Worm (Caenorhabditis elegans) whole organism, L1 larva: ENCODE results near the gene T20B12.3.

Experiments
- C04F5.9 ChIP-seq: sonication (generic microtip); optimal IDR thresholded peaks from 2 replicates; lab custom pipeline; 2016; ENCODE audit warnings: missing genetic modification characterization, missing compliant biosample characterization
- C16A3.4 ChIP-seq: fragments of 150-350 bp; optimal IDR thresholded peaks from 2 replicates; lab custom pipeline; 2014; ENCODE audit warnings: missing biosample characterization, missing genetic modification characterization
- C34B4.2 ChIP-seq: sonication (generic microtip); optimal IDR thresholded peaks from 2 replicates; lab custom pipeline; 2017; ENCODE audit warnings: mild to moderate bottlenecking, missing genetic modification characterization, missing compliant biosample characterization
- Y116A8C.19 ChIP-seq: sonication (generic microtip); optimal IDR thresholded peaks from 2 replicates; lab custom pipeline; 2016; ENCODE audit warnings: missing compliant biosample characterization, missing genetic modification characterization, borderline replicate concordance
- alr-1 ChIP-seq: fragments of 200-800 bp; sonication (Bioruptor generic); optimal IDR thresholded peaks from 2 replicates; lab custom pipeline; 2018; ENCODE audit warnings: borderline replicate concordance, mild to moderate bottlenecking, missing genetic modification characterization, missing compliant biosample characterization
- aly-2 ChIP-seq: fragments of 150-350 bp; optimal IDR thresholded peaks from 2 replicates; lab custom pipeline; 2014; ENCODE audit warnings: missing biosample characterization, missing genetic modification characterization
- ceh-63 ChIP-seq: fragments of 200-800 bp; sonication (Bioruptor generic); optimal IDR thresholded peaks from 2 replicates; lab custom pipeline; 2018; ENCODE audit warnings: mild to moderate bottlenecking, missing genetic modification characterization, missing compliant biosample characterization
- ceh-88 ChIP-seq: fragments of 200-800 bp; sonication (Bioruptor generic); IDR thresholded peaks from 2 replicates; pipeline ENCODE4 v1.3.6; 2022; ENCODE audit warnings: missing genetic modification characterization, missing compliant biosample characterization
- ceh-90 ChIP-seq: sonication (generic microtip); optimal IDR thresholded peaks from 2 replicates; lab custom pipeline; 2016; ENCODE audit warnings: missing genetic modification characterization, missing compliant biosample characterization
- ces-1 ChIP-seq: fragments of 150-350 bp; optimal IDR thresholded peaks from 2 replicates; lab custom pipeline; 2014; ENCODE audit warnings: missing biosample characterization, missing genetic modification reagents, missing genetic modification characterization
- dsc-1 ChIP-seq: sonication (generic microtip); optimal IDR thresholded peaks from 2 replicates; lab custom pipeline; 2016; ENCODE audit warnings: mild to moderate bottlenecking, missing genetic modification characterization, missing compliant biosample characterization
- efl-3 ChIP-seq: fragments of 200-800 bp; sonication (Bioruptor generic); optimal IDR thresholded peaks from 2 replicates; lab custom pipeline; 2018; ENCODE audit warnings: mild to moderate bottlenecking, missing genetic modification characterization, missing compliant biosample characterization
- egl-27 ChIP-seq, 2 experiments: fragments of 150-350 bp in 1 of 2; sonication (generic microtip); optimal IDR thresholded peaks; 3 replicates each; lab custom pipeline; 2017 to 2018; ENCODE audit warnings: missing biosample characterization in 2 of 2, missing genetic modification characterization in 2 of 2, missing genetic modification reagents in 2 of 2
- elt-3 ChIP-seq, 6 experiments: fragments of 150-350 bp in 1 of 6; sonication (generic microtip); optimal IDR thresholded peaks; 2 replicates each; lab custom pipeline; 2017 to 2018; ENCODE audit warnings: missing biosample characterization in 6 of 6, missing genetic modification characterization in 6 of 6, inconsistent platforms in 1 of 6
- fkh-8 ChIP-seq: sonication (generic microtip); optimal IDR thresholded peaks from 2 replicates; lab custom pipeline; 2016; ENCODE audit warnings: mild to moderate bottlenecking, missing genetic modification characterization, missing compliant biosample characterization
- hlh-17 ChIP-seq: fragments of 200-800 bp; sonication (Bioruptor generic); optimal IDR thresholded peaks from 2 replicates; lab custom pipeline; 2018; ENCODE audit warnings: missing genetic modification characterization, mild to moderate bottlenecking, missing compliant biosample characterization, moderate library complexity, borderline replicate concordance
- hlh-4 ChIP-seq: sonication (generic microtip); optimal IDR thresholded peaks from 2 replicates; lab custom pipeline; 2016; ENCODE audit warnings: mild to moderate bottlenecking, missing genetic modification characterization, missing compliant biosample characterization
- hpl-2 ChIP-seq: fragments of 150-350 bp; optimal IDR thresholded peaks from 2 replicates; lab custom pipeline; 2014; ENCODE audit warnings: missing biosample characterization, missing genetic modification reagents, missing genetic modification characterization
- irx-1 ChIP-seq: sonication (generic microtip); optimal IDR thresholded peaks from 2 replicates; lab custom pipeline; 2016; ENCODE audit warnings: missing genetic modification characterization, missing compliant biosample characterization
- jun-1 ChIP-seq: fragments of 150-350 bp; optimal IDR thresholded peaks from 2 replicates; lab custom pipeline; 2014; ENCODE audit warnings: missing biosample characterization, missing genetic modification reagents, missing genetic modification characterization
- lin-13 ChIP-seq: fragments of 150-350 bp; optimal IDR thresholded peaks from 2 replicates; lab custom pipeline; 2014; ENCODE audit warnings: missing biosample characterization, missing genetic modification reagents, missing genetic modification characterization
- lin-14 ChIP-seq: fragments of 200-800 bp; sonication (Bioruptor generic); optimal IDR thresholded peaks from 2 replicates; lab custom pipeline; 2018; ENCODE audit warnings: mild to moderate bottlenecking, missing genetic modification characterization, moderate library complexity, missing compliant biosample characterization
- lin-15B ChIP-seq: fragments of 150-350 bp; sonication (generic microtip); optimal IDR thresholded peaks from 3 replicates; lab custom pipeline; 2014; ENCODE audit warnings: missing biosample characterization, missing genetic modification characterization
- lin-39 ChIP-seq: fragments of 150-350 bp; optimal IDR thresholded peaks from 2 replicates; lab custom pipeline; 2014; ENCODE audit warnings: missing biosample characterization, missing genetic modification reagents, missing genetic modification characterization
- lir-3 ChIP-seq: sonication (generic microtip); optimal IDR thresholded peaks from 2 replicates; lab custom pipeline; 2016; ENCODE audit warnings: mild to moderate bottlenecking, missing genetic modification characterization, moderate library complexity, missing compliant biosample characterization; ENCODE audit not compliant: poor library complexity
- mab-9 ChIP-seq: fragments of 200-800 bp; sonication (Bioruptor generic); IDR thresholded peaks from 2 replicates; pipeline ENCODE4 v1.3.6; 2022; ENCODE audit warnings: missing genetic modification reagents, missing genetic modification characterization, missing compliant biosample characterization
- mdl-1 ChIP-seq, 2 experiments: fragments of 150-350 bp; optimal IDR thresholded peaks; 2 replicates each; lab custom pipeline; 2014 to 2017; ENCODE audit warnings: missing biosample characterization in 2 of 2, missing genetic modification characterization in 2 of 2, inconsistent platforms in 1 of 2
- mef-2 ChIP-seq: fragments of 150-350 bp; optimal IDR thresholded peaks from 2 replicates; lab custom pipeline; 2014; ENCODE audit warnings: missing biosample characterization, missing genetic modification characterization
- mep-1 ChIP-seq: fragments of 150-350 bp; optimal IDR thresholded peaks from 2 replicates; lab custom pipeline; 2014; ENCODE audit warnings: missing biosample characterization, missing genetic modification characterization
- nhr-11 ChIP-seq: fragments of 150-350 bp; optimal IDR thresholded peaks from 2 replicates; lab custom pipeline; 2014; ENCODE audit warnings: missing biosample characterization, missing genetic modification characterization
- nhr-12 ChIP-seq: sonication (generic microtip); optimal IDR thresholded peaks from 2 replicates; lab custom pipeline; 2017; ENCODE audit warnings: missing biosample characterization, missing genetic modification characterization
- nhr-20 ChIP-seq: sonication (generic microtip); optimal IDR thresholded peaks from 2 replicates; lab custom pipeline; 2016; ENCODE audit warnings: mild to moderate bottlenecking, missing genetic modification characterization, missing compliant biosample characterization
- nhr-237 ChIP-seq: fragments of 150-350 bp; optimal IDR thresholded peaks from 2 replicates; lab custom pipeline; 2014; ENCODE audit warnings: missing biosample characterization, missing genetic modification characterization
- nhr-47 ChIP-seq: sonication (generic microtip); optimal IDR thresholded peaks from 2 replicates; lab custom pipeline; 2016; ENCODE audit warnings: mild to moderate bottlenecking, missing genetic modification characterization, moderate library complexity, missing compliant biosample characterization
- nhr-71 ChIP-seq: sonication (generic microtip); optimal IDR thresholded peaks from 2 replicates; lab custom pipeline; 2016; ENCODE audit warnings: mild to moderate bottlenecking, missing genetic modification characterization, moderate library complexity, missing compliant biosample characterization
- nhr-76 ChIP-seq: sonication (generic microtip); optimal IDR thresholded peaks from 2 replicates; lab custom pipeline; 2017; ENCODE audit warnings: missing biosample characterization, missing genetic modification characterization
- nhr-77 ChIP-seq: fragments of 150-350 bp; optimal IDR thresholded peaks from 2 replicates; lab custom pipeline; 2014; ENCODE audit warnings: missing biosample characterization, missing genetic modification characterization
- nhr-84 ChIP-seq: sonication (generic microtip); optimal IDR thresholded peaks from 2 replicates; lab custom pipeline; 2017; ENCODE audit warnings: missing biosample characterization, missing genetic modification characterization
- nhr-85 ChIP-seq: sonication (generic microtip); peaks from one replicate; lab custom pipeline; 2016; ENCODE audit warnings: missing genetic modification characterization, inconsistent platforms, missing compliant biosample characterization
- nhr-90 ChIP-seq: sonication (generic microtip); optimal IDR thresholded peaks from 2 replicates; lab custom pipeline; 2016; ENCODE audit warnings: mild to moderate bottlenecking, missing genetic modification characterization, missing compliant biosample characterization; ENCODE audit not compliant: poor library complexity
- pax-3 ChIP-seq: fragments of 200-800 bp; sonication (Bioruptor generic); optimal IDR thresholded peaks from 2 replicates; lab custom pipeline; 2018; ENCODE audit warnings: mild to moderate bottlenecking, missing genetic modification characterization, moderate library complexity, missing compliant biosample characterization
- rnt-1 ChIP-seq: sonication (generic microtip); optimal IDR thresholded peaks from 2 replicates; lab custom pipeline; 2016; ENCODE audit warnings: mild to moderate bottlenecking, missing genetic modification characterization, moderate library complexity, missing compliant biosample characterization
- skn-1 ChIP-seq: fragments of 150-350 bp; optimal IDR thresholded peaks from 2 replicates; lab custom pipeline; 2014; ENCODE audit warnings: missing biosample characterization, missing genetic modification characterization
- snu-23 ChIP-seq: sonication (generic microtip); optimal IDR thresholded peaks from 2 replicates; lab custom pipeline; 2016; ENCODE audit warnings: missing genetic modification characterization, missing compliant biosample characterization
- sptf-1 ChIP-seq: fragments of 150-350 bp; optimal IDR thresholded peaks from 2 replicates; lab custom pipeline; 2014; ENCODE audit warnings: missing biosample characterization, missing genetic modification characterization
- sup-37 ChIP-seq: fragments of 200-800 bp; sonication (Bioruptor generic); optimal IDR thresholded peaks from 2 replicates; lab custom pipeline; 2018; ENCODE audit warnings: mild to moderate bottlenecking, missing genetic modification characterization, missing compliant biosample characterization
- unc-130 ChIP-seq: fragments of 150-350 bp; optimal IDR thresholded peaks from 2 replicates; lab custom pipeline; 2017; ENCODE audit warnings: missing biosample characterization, missing genetic modification characterization, inconsistent platforms
- unc-62 ChIP-seq: fragments of 150-350 bp; optimal IDR thresholded peaks from 2 replicates; lab custom pipeline; 2014; ENCODE audit warnings: missing biosample characterization, missing genetic modification reagents, missing genetic modification characterization
- unc-98 ChIP-seq: fragments of 200-800 bp; sonication (Bioruptor generic); IDR thresholded peaks from 2 replicates; pipeline ENCODE4 v1.3.6; 2022; ENCODE audit warnings: missing genetic modification characterization, missing compliant biosample characterization
- ztf-11 ChIP-seq, 2 experiments: sonication (generic microtip); optimal IDR thresholded peaks; 2 replicates each; lab custom pipeline; 2016 to 2017; ENCODE audit warnings: missing genetic modification characterization in 2 of 2, missing biosample characterization in 1 of 2, missing compliant biosample characterization in 1 of 2
- ztf-4 ChIP-seq: fragments of 150-350 bp; optimal IDR thresholded peaks from 2 replicates; lab custom pipeline; 2014; ENCODE audit warnings: missing biosample characterization, missing genetic modification characterization

The T20B12.3 gene

ce11 chrIII:7376143-7376802 is 5.6 kb upstream of the T20B12.3 start (continued):
- no peak for TF ChIP-seq nhr-76 (tag; lab: Kevin White, UChicago)
- TF ChIP-seq nhr-237 (tag; lab: Kevin White, UChicago) = peak; percentile 13
- peak in 1 of 2 experiments; percentile 98 for TF ChIP-seq mdl-1 (tag; optimal IDR thresholded peaks at IDR 0.05; lab: Kevin White, UChicago)
- TF ChIP-seq efl-3 (GFP tag; lab: Kevin White, UChicago) = no peak
- peak; percentile 95 for TF ChIP-seq nhr-20
- TF ChIP-seq lir-3 (tag; lab: Kevin White, UChicago) = peak; percentile 52
- TF ChIP-seq Y116A8C.19 (tag; lab: Kevin White, UChicago) = no peak
- TF ChIP-seq unc-130 = peak; percentile 17
- peak; percentile 40 for TF ChIP-seq fkh-8 (tag; lab: Kevin White, UChicago)
- TF ChIP-seq hpl-2 (GFP tag; lab: Kevin White, UChicago) = peak; percentile 31
- no peak for TF ChIP-seq C34B4.2
- no peak for TF ChIP-seq unc-62 (GFP tag; lab: Kevin White, UChicago)
- TF ChIP-seq nhr-85 (tag; lab: Kevin White, UChicago) = peak; percentile 98
- TF ChIP-seq hlh-4 (tag; lab: Kevin White, UChicago) = no peak
- no peak for TF ChIP-seq ceh-63 (GFP tag; lab: Kevin White, UChicago)
- peak; percentile 46 for TF ChIP-seq skn-1 (tag; lab: Kevin White, UChicago)
- peak; percentile 90 for TF ChIP-seq nhr-90 (tag; lab: Kevin White, UChicago)
- no peak for TF ChIP-seq rnt-1 (tag; lab: Kevin White, UChicago)
- TF ChIP-seq lin-14 (GFP tag; lab: Kevin White, UChicago) = peak; percentile 90
- TF ChIP-seq nhr-12 = no peak
- TF ChIP-seq mab-9 (GFP tag; lab: Robert Waterston, UW) = no peak
- peak; percentile 87 for TF ChIP-seq ztf-4 (tag; lab: Kevin White, UChicago)
- TF ChIP-seq irx-1 (tag; lab: Kevin White, UChicago) = peak; percentile 64
- TF ChIP-seq alr-1 = no peak
- peak; percentile 38 for TF ChIP-seq lin-13 (GFP tag; lab: Kevin White, UChicago)
- TF ChIP-seq nhr-71 (tag; lab: Kevin White, UChicago) = peak; percentile 93
- TF ChIP-seq sptf-1 (tag; lab: Kevin White, UChicago) = no peak
- no peak for TF ChIP-seq sup-37 (GFP tag; lab: Kevin White, UChicago)
- no peak for TF ChIP-seq ces-1 (GFP tag; lab: Kevin White, UChicago)
- TF ChIP-seq nhr-77 (tag; lab: Kevin White, UChicago) = peak; percentile 4
- TF ChIP-seq pax-3 (tag; lab: Kevin White, UChicago) = no peak
- no peak for TF ChIP-seq hlh-17 (GFP tag; lab: Kevin White, UChicago)
- peak; percentile 14 for TF ChIP-seq dsc-1 (tag; lab: Kevin White, UChicago)
- TF ChIP-seq C04F5.9 (tag; lab: Kevin White, UChicago) = peak; percentile 4
- no peak for TF ChIP-seq ceh-88 (GFP tag; lab: Robert Waterston, UW)
- TF ChIP-seq aly-2 (tag; lab: Kevin White, UChicago) = peak; percentile 27
- TF ChIP-seq ceh-90 (tag; lab: Kevin White, UChicago) = no peak
- no peak for TF ChIP-seq lin-15B (tag; lab: Kevin White, UChicago)
- TF ChIP-seq ztf-11 (tag; optimal IDR thresholded peaks at IDR 0.05; lab: Kevin White, UChicago) = no peak
- TF ChIP-seq nhr-47 = peak; percentile 79
- TF ChIP-seq egl-27 (tag; optimal IDR thresholded peaks at IDR 0.05; lab: Kevin White, UChicago) = peak in 1 of 2 experiments; percentile 17
- peak; percentile 96 for TF ChIP-seq snu-23
- TF ChIP-seq elt-3 (tag; optimal IDR thresholded peaks at IDR 0.05; lab: Kevin White, UChicago) = peak in 5 of 6 experiments; percentile 14 to 91 (median 53)
- no peak for TF ChIP-seq lin-39 (tag; lab: Kevin White, UChicago)
- peak; percentile 58 for TF ChIP-seq jun-1 (tag; lab: Kevin White, UChicago)
- no peak for TF ChIP-seq nhr-84 (tag; lab: Kevin White, UChicago)
- TF ChIP-seq C16A3.4 (tag; lab: Kevin White, UChicago) = peak; percentile 63
- peak; percentile 90 for TF ChIP-seq mep-1 (tag; lab: Kevin White, UChicago)
- TF ChIP-seq nhr-11 (tag; lab: Kevin White, UChicago) = no peak
- TF ChIP-seq mef-2 (tag; lab: Kevin White, UChicago) = no peak
- TF ChIP-seq unc-98 (GFP tag; lab: Robert Waterston, UW) = no peak
